Fruit fly (Drosophila melanogaster): ENCODE results near the gene lz.

- TF ChIP-seq Myc (optimal IDR thresholded peaks at IDR 0.05) (no peak), dsf (GFP tag; optimal IDR thresholded peaks at IDR 0.05; ENCODE audit: borderline replicate concordance) (no peak), h (GFP tag; optimal IDR thresholded peaks at IDR 0.05) (no peak), usp (GFP tag; optimal IDR thresholded peaks at IDR 0.05) (no peak), pan (optimal IDR thresholded peaks at IDR 0.05) (no peak)
Measured at dm6 chrX:9255021-9255420, 29.4 kb upstream of the lz start.

Measured in whole organism, wandering third instar larva.